Worm (Caenorhabditis elegans) whole organism, L1 larva: ENCODE measurements around the gene ZC196.8.

Experiments
- ama-1 ChIP-seq: fragments of 150-350 bp; optimal IDR thresholded peaks from 2 replicates; lab custom pipeline; 2014
- egl-27 ChIP-seq, 2 experiments: fragments of 150-350 bp in 1 of 2; sonication (generic microtip); optimal IDR thresholded peaks; 3 replicates each; lab custom pipeline; 2017 to 2018; ENCODE audit warnings: missing biosample characterization in 2 of 2, missing genetic modification characterization in 2 of 2, missing genetic modification reagents in 2 of 2
- lin-14 ChIP-seq: fragments of 200-800 bp; sonication (Bioruptor generic); optimal IDR thresholded peaks from 2 replicates; lab custom pipeline; 2018; ENCODE audit warnings: mild to moderate bottlenecking, missing genetic modification characterization, moderate library complexity, missing compliant biosample characterization
- lin-39 ChIP-seq: fragments of 150-350 bp; optimal IDR thresholded peaks from 2 replicates; lab custom pipeline; 2014; ENCODE audit warnings: missing biosample characterization, missing genetic modification reagents, missing genetic modification characterization
- unc-86 ChIP-seq: sonication (generic microtip); optimal IDR thresholded peaks from 2 replicates; lab custom pipeline; 2016; ENCODE audit warnings: missing genetic modification characterization, missing compliant biosample characterization

- TF ChIP-seq lin-14 (GFP tag; lab: Kevin White, UChicago) (no peak), unc-86 (tag; lab: Kevin White, UChicago) (no peak), ama-1 (lab: Kevin White, UChicago) (no peak), egl-27 (tag; optimal IDR thresholded peaks at IDR 0.05; lab: Kevin White, UChicago) (no peak), lin-39 (tag; lab: Kevin White, UChicago) (no peak)
These were observed 47.1 kb upstream of the ZC196.8 start for ce11 chrV:8769154-8769553.
